Fruit fly (Drosophila melanogaster) whole organism, embryonic: Measurements from ENCODE around the gene rno.
A peak's percentile ranks its signal among the peaks of the same experiment; 100 is the strongest.

Experiments used
- Asciz ChIP-seq: fragments of 200-800 bp; sonication (Bioruptor generic); optimal IDR thresholded peaks from 2 replicates; lab custom pipeline; 2017; ENCODE audit warnings: missing biosample characterization, mild to moderate bottlenecking, missing genetic modification characterization, missing genetic modification reagents
- CG10979 ChIP-seq: fragments of 200-800 bp; sonication (Bioruptor generic); optimal IDR thresholded peaks from 2 replicates; lab custom pipeline; 2018; ENCODE audit warnings: missing biosample characterization, mild to moderate bottlenecking, missing genetic modification characterization, moderate library complexity
- CG12744 ChIP-seq: fragments of 200-800 bp; sonication (Bioruptor generic); optimal IDR thresholded peaks from 2 replicates; lab custom pipeline; 2016; ENCODE audit warnings: missing biosample characterization, missing genetic modification characterization
- CG12769 ChIP-seq: fragments of 200-800 bp; sonication (Bioruptor generic); optimal IDR thresholded peaks from 2 replicates; lab custom pipeline; 2019; ENCODE audit warnings: missing biosample characterization, mild to moderate bottlenecking, missing genetic modification characterization, moderate library complexity
- CG16779 ChIP-seq: fragments of 200-800 bp; sonication (Bioruptor generic); IDR thresholded peaks from 2 replicates; pipeline ENCODE4 v1.3.6; 2022; ENCODE audit warnings: missing biosample characterization, missing genetic modification characterization
- CG17912 ChIP-seq: fragments of 200-800 bp; sonication (Bioruptor generic); optimal IDR thresholded peaks from 2 replicates; lab custom pipeline; 2018; ENCODE audit warnings: missing biosample characterization, mild to moderate bottlenecking, missing genetic modification characterization
- CG18764 ChIP-seq: fragments of 200-800 bp; sonication (Bioruptor generic); optimal IDR thresholded peaks from 3 replicates; lab custom pipeline; 2016; ENCODE audit warnings: missing biosample characterization, missing genetic modification characterization
- CG2875 ChIP-seq: fragments of 200-800 bp; sonication (Bioruptor generic); optimal IDR thresholded peaks from 2 replicates; lab custom pipeline; 2017; ENCODE audit warnings: missing biosample characterization, mild to moderate bottlenecking, missing genetic modification characterization, missing genetic modification reagents
- CG2889 ChIP-seq: fragments of 200-800 bp; sonication (Bioruptor generic); IDR thresholded peaks from 3 replicates; pipeline ENCODE4 v1.3.6; 2022; ENCODE audit warnings: missing biosample characterization, missing genetic modification characterization
- CG30020 ChIP-seq: fragments of 200-800 bp; optimal IDR thresholded peaks from 2 replicates; lab custom pipeline; 2019; ENCODE audit warnings: missing biosample characterization, mild to moderate bottlenecking, missing genetic modification characterization, moderate library complexity
- CG32767 ChIP-seq: fragments of 200-800 bp; sonication (Bioruptor generic); IDR thresholded peaks from 2 replicates; pipeline ENCODE4 v1.3.6; 2022; ENCODE audit warnings: missing biosample characterization, missing genetic modification characterization
- CG33213 ChIP-seq: fragments of 200-800 bp; sonication (Bioruptor generic); optimal IDR thresholded peaks from 3 replicates; lab custom pipeline; 2016; ENCODE audit warnings: missing biosample characterization, missing genetic modification characterization
- CG4282 ChIP-seq: fragments of 200-800 bp; sonication (Bioruptor generic); optimal IDR thresholded peaks from 2 replicates; lab custom pipeline; 2016; ENCODE audit warnings: missing biosample characterization, missing genetic modification characterization
- CG43689 ChIP-seq: fragments of 200-800 bp; sonication (Bioruptor generic); IDR thresholded peaks from 2 replicates; pipeline ENCODE4 v1.3.6; 2022; ENCODE audit warnings: missing biosample characterization, missing genetic modification characterization
- CG4820 ChIP-seq: fragments of 200-800 bp; sonication (Bioruptor generic); optimal IDR thresholded peaks from 3 replicates; lab custom pipeline; 2016; ENCODE audit warnings: missing biosample characterization, missing genetic modification characterization
- CG6175 ChIP-seq: fragments of 200-800 bp; sonication (Bioruptor generic); IDR thresholded peaks from 3 replicates; pipeline ENCODE4 v1.3.6; 2022; ENCODE audit warnings: missing biosample characterization, missing genetic modification characterization
- CG7372 ChIP-seq: fragments of 200-800 bp; sonication (Bioruptor generic); IDR thresholded peaks from 2 replicates; pipeline ENCODE4 v1.3.6; 2022; ENCODE audit warnings: missing biosample characterization, missing genetic modification characterization
- CG7745 ChIP-seq: fragments of 200-800 bp; sonication (Bioruptor generic); optimal IDR thresholded peaks from 2 replicates; lab custom pipeline; 2018; ENCODE audit warnings: missing biosample characterization, mild to moderate bottlenecking, missing genetic modification characterization, moderate library complexity
- CG7786 ChIP-seq: fragments of 200-800 bp; sonication (Bioruptor generic); optimal IDR thresholded peaks from 2 replicates; lab custom pipeline; 2016; ENCODE audit warnings: missing biosample characterization, missing genetic modification characterization
- Hr51 ChIP-seq, 2 experiments: fragments of 200-800 bp; sonication (Bioruptor generic); optimal IDR thresholded peaks; 2 replicates in 1 of 2; 3 replicates in 1 of 2; lab custom pipeline; 2016 to 2018; ENCODE audit warnings: missing biosample characterization in 2 of 2, missing genetic modification characterization in 2 of 2, mild to moderate bottlenecking in 1 of 2, moderate library complexity in 1 of 2
- MESR4 ChIP-seq: fragments of 200-800 bp; sonication (Bioruptor generic); optimal IDR thresholded peaks from 2 replicates; lab custom pipeline; 2018; ENCODE audit warnings: missing biosample characterization, mild to moderate bottlenecking, missing genetic modification characterization, moderate library complexity
- Meics ChIP-seq: fragments of 200-800 bp; sonication (Bioruptor generic); optimal IDR thresholded peaks from 2 replicates; lab custom pipeline; 2017; ENCODE audit warnings: missing biosample characterization, mild to moderate bottlenecking, missing genetic modification characterization
- Mes4 ChIP-seq: fragments of 200-800 bp; sonication (Bioruptor generic); optimal IDR thresholded peaks from 2 replicates; lab custom pipeline; 2016; ENCODE audit warnings: missing biosample characterization, missing genetic modification characterization
- NFAT ChIP-seq: fragments of 200-800 bp; sonication (Bioruptor generic); IDR thresholded peaks from 2 replicates; pipeline ENCODE4 v1.3.6; 2022; ENCODE audit warnings: missing biosample characterization, missing genetic modification characterization
- Six4 ChIP-seq: fragments of 200-800 bp; sonication (Bioruptor generic); optimal IDR thresholded peaks from 2 replicates; lab custom pipeline; 2016; ENCODE audit warnings: missing biosample characterization, missing genetic modification characterization
- Ssrp ChIP-seq: fragments of 200-800 bp; sonication (Bioruptor generic); optimal IDR thresholded peaks from 2 replicates; lab custom pipeline; 2018; ENCODE audit warnings: missing biosample characterization, mild to moderate bottlenecking, missing genetic modification characterization, moderate library complexity
- Tbp ChIP-seq: fragments of >200 bp; optimal IDR thresholded peaks from 2 replicates; lab custom pipeline; 2018; ENCODE audit warnings: missing biosample characterization, missing genetic modification characterization
- abd-A ChIP-seq: fragments of 200-800 bp; sonication (Bioruptor generic); optimal IDR thresholded peaks from 3 replicates; lab custom pipeline; 2019; ENCODE audit warnings: missing biosample characterization, mild to moderate bottlenecking, missing genetic modification characterization, moderate library complexity
- al ChIP-seq: fragments of 200-800 bp; sonication (Bioruptor generic); IDR thresholded peaks from 2 replicates; pipeline ENCODE4 v1.3.6; 2022; ENCODE audit warnings: missing biosample characterization, missing genetic modification characterization
- ara ChIP-seq: fragments of 200-800 bp; sonication (Bioruptor generic); IDR thresholded peaks from 2 replicates; pipeline ENCODE4 v1.3.6; 2022; ENCODE audit warnings: missing biosample characterization, missing genetic modification characterization
- br ChIP-seq: fragments of >200 bp; optimal IDR thresholded peaks from 2 replicates; lab custom pipeline; 2017
- caup ChIP-seq: fragments of 200-800 bp; sonication (Bioruptor generic); optimal IDR thresholded peaks from 3 replicates; lab custom pipeline; 2017; ENCODE audit warnings: missing biosample characterization, mild to moderate bottlenecking, missing genetic modification characterization, moderate library complexity; ENCODE audit not compliant: severe bottlenecking
- chif ChIP-seq, 2 experiments: fragments of 200-800 bp; sonication (Bioruptor generic); optimal IDR thresholded peaks; 3 replicates each; lab custom pipeline; 2016; ENCODE audit warnings: missing biosample characterization in 2 of 2, missing genetic modification characterization in 2 of 2
- ci ChIP-seq: fragments of 200-800 bp; sonication (Bioruptor generic); IDR thresholded peaks from 3 replicates; pipeline ENCODE4 v1.3.6; 2022; ENCODE audit warnings: missing biosample characterization, missing genetic modification characterization
- crp ChIP-seq, 2 experiments: fragments of 200-800 bp; sonication (Bioruptor generic); optimal IDR thresholded peaks; 2 replicates in 1 of 2; 3 replicates in 1 of 2; lab custom pipeline; 2017; ENCODE audit warnings: missing biosample characterization in 2 of 2, missing genetic modification characterization in 2 of 2, mild to moderate bottlenecking in 1 of 2, moderate library complexity in 1 of 2
- exex ChIP-seq: fragments of 200-800 bp; sonication (Bioruptor generic); optimal IDR thresholded peaks from 4 replicates; lab custom pipeline; 2018; ENCODE audit warnings: missing biosample characterization, mild to moderate bottlenecking, missing genetic modification characterization, moderate library complexity
- fd102C ChIP-seq: fragments of 200-800 bp; sonication (Bioruptor generic); optimal IDR thresholded peaks from 2 replicates; lab custom pipeline; 2018; ENCODE audit warnings: missing biosample characterization, mild to moderate bottlenecking, missing genetic modification characterization, moderate library complexity
- fd64A ChIP-seq: fragments of 200-800 bp; sonication (Bioruptor generic); optimal IDR thresholded peaks from 3 replicates; lab custom pipeline; 2018; ENCODE audit warnings: missing biosample characterization, mild to moderate bottlenecking, missing genetic modification characterization
- fd96Cb ChIP-seq: fragments of 200-800 bp; sonication (Bioruptor generic); optimal IDR thresholded peaks from 2 replicates; lab custom pipeline; 2018; ENCODE audit warnings: missing biosample characterization, mild to moderate bottlenecking, missing genetic modification characterization, moderate library complexity
- gem ChIP-seq: fragments of 200-800 bp; sonication (Bioruptor generic); optimal IDR thresholded peaks from 2 replicates; lab custom pipeline; 2019; ENCODE audit warnings: missing biosample characterization, mild to moderate bottlenecking, missing genetic modification characterization, moderate library complexity
- hbn ChIP-seq: fragments of 200-800 bp; sonication (Bioruptor generic); IDR thresholded peaks from 2 replicates; pipeline ENCODE4 v1.3.6; 2022; ENCODE audit warnings: missing biosample characterization, missing genetic modification characterization; ENCODE audit not compliant: partially characterized antibody
- hkb ChIP-seq, 2 experiments: fragments of 200-800 bp in 1 of 2; fragments of >200 bp in 1 of 2; sonication (Bioruptor generic) in 1 of 2; IDR thresholded peaks in 1 of 2; optimal IDR thresholded peaks in 1 of 2; 2 replicates each; pipeline versions ENCODE4 v1.3.6 to Lab custom; 2017 to 2022; ENCODE audit warnings: missing biosample characterization in 1 of 2, missing genetic modification characterization in 1 of 2
- lilli ChIP-seq: fragments of 200-800 bp; sonication (Bioruptor generic); optimal IDR thresholded peaks from 3 replicates; lab custom pipeline; 2016; ENCODE audit warnings: missing biosample characterization, missing genetic modification characterization
- odd ChIP-seq: fragments of 200-800 bp; sonication (Bioruptor generic); optimal IDR thresholded peaks from 2 replicates; lab custom pipeline; 2017; ENCODE audit warnings: missing biosample characterization, mild to moderate bottlenecking, missing genetic modification characterization
- pita ChIP-seq: fragments of 200-800 bp; sonication (Bioruptor generic); optimal IDR thresholded peaks from 2 replicates; lab custom pipeline; 2017; ENCODE audit warnings: missing biosample characterization, mild to moderate bottlenecking, missing genetic modification characterization
- pnt ChIP-seq: fragments of 200-800 bp; sonication (Bioruptor generic); optimal IDR thresholded peaks from 3 replicates; lab custom pipeline; 2016; ENCODE audit warnings: missing biosample characterization, missing genetic modification characterization
- ssp ChIP-seq: fragments of 200-800 bp; sonication (Bioruptor generic); IDR thresholded peaks from 2 replicates; pipeline ENCODE4 v1.3.6; 2022; ENCODE audit warnings: missing biosample characterization, missing genetic modification characterization
- tio ChIP-seq: fragments of 200-800 bp; sonication (Bioruptor generic); optimal IDR thresholded peaks from 2 replicates; lab custom pipeline; 2017; ENCODE audit warnings: missing biosample characterization, missing genetic modification characterization, inconsistent platforms
- twi ChIP-seq: fragments of 200-800 bp; optimal IDR thresholded peaks from 2 replicates; lab custom pipeline; 2019; ENCODE audit warnings: missing biosample characterization, mild to moderate bottlenecking, missing genetic modification characterization, moderate library complexity

The rno gene

dm6 chr3L:156591-157303 lies 42.8 kb downstream of the rno start (continued):
- TF ChIP-seq hkb (optimal IDR thresholded peaks at IDR 0.05; lab: Kevin White, UChicago) (no peak), hkb (GFP tag; IDR thresholded peaks at IDR 0.05; lab: Robert Waterston, UW) (no peak), caup (GFP tag; lab: Kevin White, UChicago) (peak; percentile 63), al (GFP tag; lab: Robert Waterston, UW) (no peak), fd96Cb (tag; lab: Kevin White, UChicago) (no peak), exex (tag; lab: Kevin White, UChicago) (peak; percentile 81), crp (GFP tag; optimal IDR thresholded peaks at IDR 0.05; lab: Kevin White, UChicago) (no peak), CG43689 (GFP tag; lab: Robert Waterston, UW) (no peak), br (lab: Kevin White, UChicago) (no peak), NFAT (GFP tag; lab: Robert Waterston, UW) (no peak), tio (GFP tag; lab: Kevin White, UChicago) (no peak), gem (tag; lab: Kevin White, UChicago) (no peak), MESR4 (GFP tag; lab: Kevin White, UChicago) (no peak), Tbp (GFP tag; lab: Kevin White, UChicago) (no peak), CG30020 (tag; lab: Kevin White, UChicago) (no peak), Asciz (GFP tag; lab: Kevin White, UChicago) (no peak), CG4820 (GFP tag; lab: Kevin White, UChicago) (no peak), CG7786 (GFP tag; lab: Kevin White, UChicago) (no peak), Mes4 (GFP tag; lab: Kevin White, UChicago) (no peak), abd-A (tag; lab: Kevin White, UChicago) (no peak), fd64A (GFP tag; lab: Kevin White, UChicago) (no peak), CG16779 (GFP tag; lab: Robert Waterston, UW) (no peak), Meics (GFP tag; lab: Kevin White, UChicago) (peak; percentile 63), fd102C (no peak), ssp (GFP tag; lab: Robert Waterston, UW) (no peak), CG7372 (no peak)

dm6 chr3L:153670-154069 lies 45.9 kb downstream of the rno start:
- no peak for TF ChIP-seq chif (GFP tag; optimal IDR thresholded peaks at IDR 0.05; lab: Kevin White, UChicago)
- TF ChIP-seq CG2889, result no peak
- TF ChIP-seq twi (tag; lab: Kevin White, UChicago), result no peak
- no peak for TF ChIP-seq Ssrp (tag; lab: Kevin White, UChicago)
- TF ChIP-seq caup (GFP tag; lab: Kevin White, UChicago), result no peak
- no peak for TF ChIP-seq hbn (GFP tag; lab: Robert Waterston, UW)
- TF ChIP-seq CG12744 (GFP tag; lab: Kevin White, UChicago), result no peak
- TF ChIP-seq ci (GFP tag; lab: Robert Waterston, UW), result no peak
- no peak for TF ChIP-seq br (lab: Kevin White, UChicago)
- no peak for TF ChIP-seq CG12769
- TF ChIP-seq CG32767, result peak; percentile 42
- TF ChIP-seq pnt (GFP tag; lab: Kevin White, UChicago), result no peak
- TF ChIP-seq CG17912 (GFP tag; lab: Kevin White, UChicago), result no peak
- TF ChIP-seq CG10979 (tag; lab: Kevin White, UChicago), result no peak
- TF ChIP-seq ara (GFP tag; lab: Robert Waterston, UW), result no peak
- no peak for TF ChIP-seq Six4 (GFP tag; lab: Kevin White, UChicago)
- no peak for TF ChIP-seq CG7745 (tag; lab: Kevin White, UChicago)
- peak in 1 of 2 experiments; percentile 68 for TF ChIP-seq Hr51 (GFP tag; optimal IDR thresholded peaks at IDR 0.05; lab: Kevin White, UChicago)
- TF ChIP-seq CG33213, result no peak
- TF ChIP-seq CG6175 (GFP tag; lab: Robert Waterston, UW), result no peak
- TF ChIP-seq pita (GFP tag; lab: Kevin White, UChicago), result no peak
- TF ChIP-seq odd (GFP tag; lab: Kevin White, UChicago), result peak; percentile 17
- no peak for TF ChIP-seq CG4282 (GFP tag; lab: Kevin White, UChicago)
- TF ChIP-seq CG2875 (GFP tag; lab: Kevin White, UChicago), result no peak
- no peak for TF ChIP-seq CG18764 (GFP tag; lab: Kevin White, UChicago)
- TF ChIP-seq lilli (GFP tag; lab: Kevin White, UChicago), result no peak
